Worm (Caenorhabditis elegans): ENCODE measurements around the gene cnx-1.
A peak's percentile ranks its signal among the peaks of the same experiment; 100 is the strongest.

cnx-1 gene

DNA sequence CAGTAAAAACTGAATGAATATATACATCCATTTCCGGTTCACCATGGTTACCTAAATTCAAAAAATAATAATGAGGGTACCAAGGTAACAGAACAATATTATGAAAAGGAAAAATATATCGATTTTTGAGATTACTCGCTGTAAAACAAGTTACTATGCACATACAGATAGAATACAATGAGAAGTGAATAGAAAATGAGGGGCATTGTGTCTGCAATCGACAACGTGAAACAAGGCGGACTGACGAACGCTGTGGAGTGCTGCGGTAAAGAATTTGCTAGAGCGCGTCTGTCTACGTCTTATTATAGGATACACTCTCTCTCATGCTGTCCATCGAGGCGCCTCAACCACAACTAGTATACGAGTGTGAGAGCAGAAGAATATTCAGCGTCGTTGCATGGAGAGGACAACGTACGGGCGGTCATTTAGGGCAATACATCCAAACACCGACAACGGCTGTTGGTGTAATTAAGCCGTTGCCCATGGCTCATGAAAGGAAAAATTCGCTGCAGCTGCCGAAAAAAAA, at the start of gene cnx-1:
Gene cnx-1, minus strand, starts transcription at position 51 of the 526 bp plus-strand sequence.
- TF ChIP-seq elt-1 (tag; optimal IDR thresholded peaks at IDR 0.05): no peak
- peak; percentile 51 for TF ChIP-seq C34F6.9 (tag; optimal IDR thresholded peaks at IDR 0.05)
- TF ChIP-seq aly-2 (tag; optimal IDR thresholded peaks at IDR 0.05): no peak
- TF ChIP-seq snpc-4 (tag; optimal IDR thresholded peaks at IDR 0.05): no peak
- no peak for TF ChIP-seq sem-4 (tag; optimal IDR thresholded peaks at IDR 0.05)
- TF ChIP-seq gmeb-1 (tag; optimal IDR thresholded peaks at IDR 0.05): no peak
- TF ChIP-seq dmd-4 (tag; optimal IDR thresholded peaks at IDR 0.05): no peak
- TF ChIP-seq crh-2 (tag; optimal IDR thresholded peaks at IDR 0.05): peak; percentile 10
- no peak for TF ChIP-seq sma-3 (GFP tag; optimal IDR thresholded peaks at IDR 0.05)
- TF ChIP-seq peb-1 (tag; optimal IDR thresholded peaks at IDR 0.05): no peak
- TF ChIP-seq unc-62 (GFP tag; optimal IDR thresholded peaks at IDR 0.05): no peak
- no peak for TF ChIP-seq mab-5 (tag; optimal IDR thresholded peaks at IDR 0.05)
- TF ChIP-seq skn-1 (tag; optimal IDR thresholded peaks at IDR 0.05): no peak
- no peak for TF ChIP-seq sma-9 (GFP tag; optimal IDR thresholded peaks at IDR 0.05)
- TF ChIP-seq sma-9 (tag; optimal IDR thresholded peaks at IDR 0.05): no peak
- no peak for TF ChIP-seq ceh-82 (tag; optimal IDR thresholded peaks at IDR 0.05)
- peak; percentile 31 for TF ChIP-seq ama-1 (optimal IDR thresholded peaks at IDR 0.05)
- TF ChIP-seq nhr-23 (tag; optimal IDR thresholded peaks at IDR 0.05): no peak
- peak; percentile 21 for TF ChIP-seq ztf-4 (tag; optimal IDR thresholded peaks at IDR 0.05)
- TF ChIP-seq ztf-1 (GFP tag; conservative IDR thresholded peaks at IDR 0.05): no peak
- TF ChIP-seq lin-39 (tag; optimal IDR thresholded peaks at IDR 0.05): no peak
- no peak for TF ChIP-seq unc-39 (tag; optimal IDR thresholded peaks at IDR 0.05)
- TF ChIP-seq lin-11 (tag; optimal IDR thresholded peaks at IDR 0.05): peak; percentile 34
- peak; percentile 1 for TF ChIP-seq F13H6.1 (tag; optimal IDR thresholded peaks at IDR 0.05)
- peak; percentile 11 for TF ChIP-seq lsy-2 (tag; optimal IDR thresholded peaks at IDR 0.05)
- TF ChIP-seq nhr-10 (tag; optimal IDR thresholded peaks at IDR 0.05): no peak
- TF ChIP-seq elt-3 (tag; optimal IDR thresholded peaks at IDR 0.05): no peak
- TF ChIP-seq Y55F3AM.14 (GFP tag; optimal IDR thresholded peaks at IDR 0.05): no peak
- no peak for TF ChIP-seq egl-27 (tag; optimal IDR thresholded peaks at IDR 0.05)
- TF ChIP-seq unc-55 (GFP tag; optimal IDR thresholded peaks at IDR 0.05): peak; percentile 49
- peak; percentile 52 for TF ChIP-seq nhr-129 (tag; optimal IDR thresholded peaks at IDR 0.05)

- TF ChIP-seq lsy-2 (tag; optimal IDR thresholded peaks at IDR 0.05): peak in 1 of 2 experiments; percentile 44
- TF ChIP-seq unc-55 (GFP tag; optimal IDR thresholded peaks at IDR 0.05): no peak
Measured at ce11 chrIII:9862469-9862868, 45.5 kb upstream of the cnx-1 start.

DNA sequence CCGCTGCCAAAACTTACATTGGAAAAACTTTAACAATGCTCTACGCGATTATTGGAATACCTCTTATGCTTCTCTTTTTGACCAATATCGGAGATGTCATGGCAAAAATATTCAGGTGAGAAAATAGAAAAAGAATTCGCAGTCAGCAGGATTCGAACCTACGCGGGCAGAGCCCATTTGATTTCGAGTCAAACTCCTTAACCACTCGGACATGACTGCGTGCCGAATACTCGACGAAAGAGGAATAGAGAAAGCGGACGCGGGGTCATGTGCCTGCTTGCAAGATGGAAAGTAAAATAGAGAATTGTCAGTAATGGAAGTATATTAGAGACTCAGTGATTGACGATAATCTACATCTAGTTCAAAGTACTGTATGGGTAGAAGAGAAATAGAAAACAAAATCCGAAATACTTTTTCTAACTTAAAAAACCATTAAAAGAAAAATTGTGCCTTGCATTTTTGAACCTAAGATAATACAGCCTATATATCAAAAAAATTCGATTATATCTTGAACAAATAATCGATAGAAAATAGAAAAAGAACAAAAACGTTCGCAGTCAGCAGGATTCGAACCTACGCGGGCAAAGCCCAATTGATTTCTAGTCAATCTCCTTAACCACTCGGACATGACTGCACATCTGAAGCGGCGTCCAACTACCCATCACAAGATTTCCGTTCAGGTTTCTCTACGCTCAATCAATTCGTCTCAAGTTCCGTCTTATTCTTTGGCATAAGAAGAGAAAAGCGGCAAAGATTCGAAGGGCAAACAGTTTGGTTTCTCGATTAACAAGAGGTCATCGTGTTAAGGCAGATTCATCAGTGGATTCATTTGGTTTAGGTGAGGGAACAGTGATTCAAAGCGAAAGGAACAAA, 44.8 kb upstream of the cnx-1 start:
- TF ChIP-seq crh-2 (tag; optimal IDR thresholded peaks at IDR 0.05) (peak; percentile 58), C34F6.9 (tag; optimal IDR thresholded peaks at IDR 0.05) (peak; percentile 48), ztf-4 (tag; optimal IDR thresholded peaks at IDR 0.05) (peak; percentile 42), mdl-1 (tag; optimal IDR thresholded peaks at IDR 0.05) (peak in 1 of 2 experiments; percentile 17), sma-3 (GFP tag; optimal IDR thresholded peaks at IDR 0.05) (peak; percentile 16), nhr-21 (tag; optimal IDR thresholded peaks at IDR 0.05) (no peak), lin-11 (tag; optimal IDR thresholded peaks at IDR 0.05) (peak; percentile 53), mab-5 (tag; optimal IDR thresholded peaks at IDR 0.05) (peak; percentile 37), gmeb-1 (tag; optimal IDR thresholded peaks at IDR 0.05) (peak; percentile 70), fos-1 (tag; optimal IDR thresholded peaks at IDR 0.05) (peak; percentile 20), ceh-82 (tag; optimal IDR thresholded peaks at IDR 0.05) (no peak), sma-9 (GFP tag; optimal IDR thresholded peaks at IDR 0.05) (peak; percentile 78), sma-9 (tag; optimal IDR thresholded peaks at IDR 0.05) (no peak), nhr-129 (tag; optimal IDR thresholded peaks at IDR 0.05) (peak; percentile 79), lin-13 (GFP tag; optimal IDR thresholded peaks at IDR 0.05) (no peak), skn-1 (tag; optimal IDR thresholded peaks at IDR 0.05) (no peak), lsy-2 (tag; optimal IDR thresholded peaks at IDR 0.05) (peak; percentile 35 to 50), nhr-11 (tag; optimal IDR thresholded peaks at IDR 0.05) (no peak), F13H6.1 (tag; optimal IDR thresholded peaks at IDR 0.05) (peak; percentile 31), nhr-77 (tag; optimal IDR thresholded peaks at IDR 0.05) (no peak), unc-55 (GFP tag; optimal IDR thresholded peaks at IDR 0.05) (peak; percentile 64), ztf-11 (tag; optimal IDR thresholded peaks at IDR 0.05) (no peak), Y55F3AM.14 (GFP tag; optimal IDR thresholded peaks at IDR 0.05) (peak; percentile 61), unc-39 (tag; optimal IDR thresholded peaks at IDR 0.05) (no peak), zag-1 (tag; optimal IDR thresholded peaks at IDR 0.05) (no peak), elt-3 (tag; optimal IDR thresholded peaks at IDR 0.05) (no peak), sem-4 (tag; optimal IDR thresholded peaks at IDR 0.05) (peak; percentile 1)
